Fruit fly (Drosophila melanogaster): ENCODE data around the gene Fancd2.

dm6 chr3R:20782104-20782654 lies 33.8 kb downstream of the Fancd2 start:
- no peak for TF ChIP-seq h (optimal IDR thresholded peaks at IDR 0.05)
- TF ChIP-seq Sin3A (optimal IDR thresholded peaks at IDR 0.05): no peak
